Worm (Caenorhabditis elegans) whole organism, L4 larva: ENCODE data around the gene fbxa-35.
A peak's percentile ranks its signal among the peaks of the same experiment; 100 is the strongest.

Experiments
- T26A8.4 ChIP-seq: fragments of 200-800 bp; sonication (Bioruptor generic); IDR thresholded peaks from 2 replicates; pipeline ENCODE4 v1.3.6; 2022; ENCODE audit warnings: missing genetic modification characterization, missing compliant biosample characterization
- aha-1 ChIP-seq: fragments of 150-350 bp; peaks from one replicate; lab custom pipeline; 2014; ENCODE audit warnings: missing biosample characterization, missing genetic modification characterization
- aly-2 ChIP-seq: sonication (generic microtip); optimal IDR thresholded peaks from 2 replicates; lab custom pipeline; 2018; ENCODE audit warnings: missing biosample characterization, missing genetic modification characterization
- arid-1 ChIP-seq: fragments of 200-800 bp; sonication (Bioruptor generic); conservative IDR thresholded peaks from 2 replicates; pipeline ENCODE4 v1.3.6; 2022; ENCODE audit warnings: missing genetic modification reagents, missing genetic modification characterization, missing compliant biosample characterization
- ctbp-1 ChIP-seq: fragments of 200-800 bp; sonication (Bioruptor generic); IDR thresholded peaks from 2 replicates; pipeline ENCODE4 v1.3.6; 2022; ENCODE audit warnings: missing genetic modification reagents, missing genetic modification characterization, missing compliant biosample characterization
- daf-16 ChIP-seq, 3 experiments: sonication (generic microtip); optimal IDR thresholded peaks; 2 replicates each; lab custom pipeline; 2016 to 2017; ENCODE audit warnings: missing genetic modification characterization in 3 of 3, missing genetic modification reagents in 3 of 3, mild to moderate bottlenecking in 2 of 3, missing compliant biosample characterization in 2 of 3, missing biosample characterization in 1 of 3, moderate library complexity in 1 of 3
- dmd-6 ChIP-seq: fragments of 200-800 bp; sonication (Bioruptor generic); IDR thresholded peaks from 2 replicates; pipeline ENCODE4 v1.3.6; 2022; ENCODE audit warnings: missing genetic modification reagents, missing genetic modification characterization, missing compliant biosample characterization
- dmd-9 ChIP-seq: fragments of 200-800 bp; sonication (Bioruptor generic); IDR thresholded peaks from 2 replicates; pipeline ENCODE4 v1.3.6; 2022; ENCODE audit warnings: missing genetic modification reagents, missing genetic modification characterization, missing compliant biosample characterization
- dve-1 ChIP-seq: sonication (generic microtip); optimal IDR thresholded peaks from 2 replicates; lab custom pipeline; 2017; ENCODE audit warnings: antibody characterized with exemption, mild to moderate bottlenecking, missing genetic modification characterization, missing compliant biosample characterization; ENCODE audit not compliant: insufficient read depth
- egl-43 ChIP-seq: fragments of 200-800 bp; sonication (Bioruptor generic); IDR thresholded peaks from 2 replicates; pipeline ENCODE4 v1.3.6; 2022; ENCODE audit warnings: missing genetic modification reagents, missing genetic modification characterization, missing compliant biosample characterization
- fkh-10 ChIP-seq: fragments of 150-350 bp; optimal IDR thresholded peaks from 2 replicates; lab custom pipeline; 2014; ENCODE audit warnings: missing biosample characterization, missing genetic modification reagents, missing genetic modification characterization
- gei-8 ChIP-seq: fragments of 200-800 bp; sonication (Bioruptor generic); optimal IDR thresholded peaks from 2 replicates; lab custom pipeline; 2018; ENCODE audit warnings: mild to moderate bottlenecking, missing genetic modification characterization, missing compliant biosample characterization
- hlh-11 ChIP-seq: fragments of 200-800 bp; sonication (Bioruptor generic); optimal IDR thresholded peaks from 2 replicates; lab custom pipeline; 2018; ENCODE audit warnings: mild to moderate bottlenecking, missing genetic modification characterization, missing compliant biosample characterization
- hmg-1.1 ChIP-seq: fragments of 200-800 bp; sonication (Bioruptor generic); IDR thresholded peaks from 2 replicates; pipeline ENCODE4 v1.3.6; 2022; ENCODE audit warnings: missing genetic modification reagents, missing genetic modification characterization, missing compliant biosample characterization
- lir-3 ChIP-seq: sonication (generic microtip); optimal IDR thresholded peaks from 2 replicates; lab custom pipeline; 2016; ENCODE audit warnings: mild to moderate bottlenecking, missing genetic modification characterization, missing compliant biosample characterization
- lsy-2 ChIP-seq, 2 experiments: fragments of 150-350 bp in 1 of 2; sonication (generic microtip) in 1 of 2; optimal IDR thresholded peaks; 2 replicates each; lab custom pipeline; 2014 to 2017; ENCODE audit warnings: missing biosample characterization in 2 of 2, missing genetic modification characterization in 2 of 2
- mdl-1 ChIP-seq, 2 experiments: fragments of 150-350 bp in 1 of 2; sonication (generic microtip) in 1 of 2; optimal IDR thresholded peaks; 2 replicates each; lab custom pipeline; 2014 to 2017; ENCODE audit warnings: missing biosample characterization in 2 of 2, missing genetic modification characterization in 2 of 2
- mdt-29 ChIP-seq: fragments of 200-800 bp; sonication (Bioruptor generic); IDR thresholded peaks from 2 replicates; pipeline ENCODE4 v1.3.6; 2022; ENCODE audit warnings: missing genetic modification reagents, missing genetic modification characterization, missing compliant biosample characterization
- mep-1 ChIP-seq: fragments of 150-350 bp; sonication (generic microtip); optimal IDR thresholded peaks from 3 replicates; lab custom pipeline; 2014; ENCODE audit warnings: missing biosample characterization, missing genetic modification characterization
- nhr-11 ChIP-seq: fragments of 150-350 bp; optimal IDR thresholded peaks from 2 replicates; lab custom pipeline; 2014; ENCODE audit warnings: missing biosample characterization, missing genetic modification characterization
- nhr-111 ChIP-seq: fragments of 200-800 bp; sonication (Bioruptor generic); optimal IDR thresholded peaks from 2 replicates; lab custom pipeline; 2018; ENCODE audit warnings: mild to moderate bottlenecking, missing genetic modification characterization, missing compliant biosample characterization
- nhr-28 ChIP-seq: fragments of 150-350 bp; optimal IDR thresholded peaks from 2 replicates; lab custom pipeline; 2014; ENCODE audit warnings: missing biosample characterization, missing genetic modification characterization
- nhr-41 ChIP-seq: fragments of 200-800 bp; sonication (Bioruptor generic); IDR thresholded peaks from 2 replicates; pipeline ENCODE4 v1.3.6; 2022; ENCODE audit warnings: missing genetic modification reagents, missing genetic modification characterization, missing compliant biosample characterization
- nhr-42 ChIP-seq: fragments of 200-800 bp; sonication (Bioruptor generic); IDR thresholded peaks from 2 replicates; pipeline ENCODE4 v1.3.6; 2022; ENCODE audit warnings: missing genetic modification characterization, missing compliant biosample characterization
- nhr-6 ChIP-seq: fragments of 150-350 bp; optimal IDR thresholded peaks from 2 replicates; lab custom pipeline; 2014; ENCODE audit warnings: missing biosample characterization, missing genetic modification characterization
- nhr-76 ChIP-seq: fragments of 150-350 bp; optimal IDR thresholded peaks from 2 replicates; lab custom pipeline; 2014; ENCODE audit warnings: missing biosample characterization, missing genetic modification characterization
- nhr-77 ChIP-seq: fragments of 150-350 bp; optimal IDR thresholded peaks from 2 replicates; lab custom pipeline; 2014; ENCODE audit warnings: missing biosample characterization, missing genetic modification characterization
- pha-4 ChIP-seq, 2 experiments: fragments of 150-350 bp in 1 of 2; fragments of 200-800 bp in 1 of 2; sonication (Bioruptor generic) in 1 of 2; IDR thresholded peaks in 1 of 2; optimal IDR thresholded peaks in 1 of 2; 2 replicates each; pipeline versions ENCODE4 v1.3.6 to Lab custom; 2014 to 2022; ENCODE audit warnings: missing genetic modification characterization in 2 of 2, missing genetic modification reagents in 2 of 2, missing biosample characterization in 1 of 2, missing compliant biosample characterization in 1 of 2
- pqm-1 ChIP-seq: sonication (generic microtip); optimal IDR thresholded peaks from 2 replicates; lab custom pipeline; 2017; ENCODE audit warnings: missing biosample characterization, missing genetic modification characterization
- saeg-2 ChIP-seq: fragments of 200-800 bp; sonication (Bioruptor generic); IDR thresholded peaks from 2 replicates; pipeline ENCODE4 v1.3.6; 2022; ENCODE audit warnings: missing genetic modification reagents, missing genetic modification characterization, missing compliant biosample characterization
- skn-1 ChIP-seq: fragments of 150-350 bp; optimal IDR thresholded peaks from 2 replicates; lab custom pipeline; 2014; ENCODE audit warnings: missing biosample characterization, missing genetic modification characterization
- snpc-4 ChIP-seq: fragments of 150-350 bp; optimal IDR thresholded peaks from 2 replicates; lab custom pipeline; 2014; ENCODE audit warnings: missing biosample characterization, missing genetic modification characterization
- tra-1 ChIP-seq: fragments of 200-800 bp; sonication (Bioruptor generic); IDR thresholded peaks from 2 replicates; pipeline ENCODE4 v1.3.6; 2022; ENCODE audit warnings: missing genetic modification reagents, missing genetic modification characterization, missing compliant biosample characterization
- unc-62 ChIP-seq, 3 experiments: fragments of 150-350 bp in 1 of 3; sonication (generic microtip); optimal IDR thresholded peaks in 2 of 3; peaks in 1 of 3; 1 replicate in 1 of 3; 2 replicates in 2 of 3; lab custom pipeline; 2014 to 2017; ENCODE audit warnings: missing biosample characterization in 3 of 3, missing genetic modification characterization in 3 of 3, missing genetic modification reagents in 3 of 3, missing genotype in 1 of 3
- zip-11 ChIP-seq: fragments of 200-800 bp; sonication (Bioruptor generic); IDR thresholded peaks from 2 replicates; pipeline ENCODE4 v1.3.6; 2022; ENCODE audit warnings: missing genetic modification characterization, missing compliant biosample characterization

The fbxa-35 gene

ce11 chrIII:1314283-1314682 is 18.8 kb downstream of the fbxa-35 start:
- TF ChIP-seq nhr-76 (tag; lab: Kevin White, UChicago) (no peak), unc-62 (GFP tag; optimal IDR thresholded peaks at IDR 0.05 in 1 of 2; lab: Kevin White, UChicago) (peak in 1 of 2 experiments; percentile 95), unc-62 (tag; optimal IDR thresholded peaks at IDR 0.05; lab: Kevin White, UChicago) (no peak)

DNA sequence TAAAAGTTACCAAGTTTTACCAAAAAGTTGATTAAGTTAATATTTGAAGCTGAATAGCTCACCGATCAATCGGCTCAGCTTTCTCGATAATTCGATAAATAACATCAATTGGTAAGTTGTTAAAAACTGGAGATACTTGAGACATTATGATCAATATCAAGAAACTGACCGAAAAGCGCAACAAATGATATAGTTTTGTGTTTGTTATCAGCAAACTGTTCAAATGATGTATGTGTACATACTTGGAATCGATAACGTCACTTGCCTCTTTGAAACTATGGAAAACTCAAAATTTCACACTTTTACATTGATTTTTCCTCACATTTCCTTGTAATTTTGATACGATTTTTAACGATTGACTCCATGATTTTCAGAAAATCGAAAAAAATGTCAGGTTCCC is 19.6 kb downstream of the fbxa-35 start, which contains the start of the genes fbxa-80 and fbxa-19:
Gene fbxa-80 (minus strand): TSS at position 173 of the 400 bp plus-strand sequence.
Gene fbxa-19 (plus strand): TSS at position 364 of the 400 bp plus-strand sequence.
- TF ChIP-seq nhr-77 (tag; lab: Kevin White, UChicago) (no peak), hlh-11 (tag; lab: Kevin White, UChicago) (peak; percentile 20), egl-43 (GFP tag; lab: Robert Waterston, UW) (no peak), dmd-9 (no peak), lir-3 (tag; lab: Kevin White, UChicago) (no peak), lsy-2 (tag; optimal IDR thresholded peaks at IDR 0.05; lab: Kevin White, UChicago) (no peak), dmd-6 (GFP tag; lab: Robert Waterston, UW) (peak; percentile 46), pha-4 (GFP tag; IDR thresholded peaks at IDR 0.05; lab: Robert Waterston, UW) (no peak), pha-4 (tag; optimal IDR thresholded peaks at IDR 0.05; lab: Kevin White, UChicago) (no peak), nhr-28 (peak; percentile 77), pqm-1 (peak; percentile 80), hmg-1.1 (GFP tag; lab: Robert Waterston, UW) (no peak), mep-1 (tag; lab: Kevin White, UChicago) (no peak), daf-16 (GFP tag; optimal IDR thresholded peaks at IDR 0.05; lab: Kevin White, UChicago) (no peak), daf-16 (tag; optimal IDR thresholded peaks at IDR 0.05; lab: Kevin White, UChicago) (peak; percentile 56)

- TF ChIP-seq nhr-11 (tag; lab: Kevin White, UChicago) (no peak), zip-11 (GFP tag; lab: Robert Waterston, UW) (no peak), gei-8 (no peak), skn-1 (no peak), aly-2 (no peak), mdt-29 (GFP tag; lab: Robert Waterston, UW) (no peak), nhr-42 (GFP tag; lab: Robert Waterston, UW) (no peak), aha-1 (no peak)
Measured at ce11 chrIII:1321561-1321960, 26.1 kb downstream of the fbxa-35 start, which contains the start of gene fbxa-15. TSS of gene fbxa-15 (minus strand) at chrIII:1321661.

- TF ChIP-seq ctbp-1 (GFP tag; lab: Robert Waterston, UW) (no peak), dve-1 (tag; lab: Kevin White, UChicago) (peak; percentile 19), daf-16 (GFP tag; optimal IDR thresholded peaks at IDR 0.05; lab: Kevin White, UChicago) (no peak), daf-16 (tag; optimal IDR thresholded peaks at IDR 0.05; lab: Kevin White, UChicago) (peak; percentile 56), tra-1 (GFP tag; lab: Robert Waterston, UW) (no peak), nhr-41 (peak; percentile 41; the same call in 1 of the 2 replicates), lsy-2 (tag; optimal IDR thresholded peaks at IDR 0.05; lab: Kevin White, UChicago) (peak in 1 of 2 experiments; percentile 36), snpc-4 (no peak), fkh-10 (no peak), nhr-111 (GFP tag; lab: Kevin White, UChicago) (no peak), hlh-11 (tag; lab: Kevin White, UChicago) (peak; percentile 40), nhr-6 (tag; lab: Kevin White, UChicago) (peak; percentile 84), T26A8.4 (GFP tag; lab: Robert Waterston, UW) (no peak), saeg-2 (no peak), arid-1 (GFP tag; lab: Robert Waterston, UW) (no peak), nhr-42 (GFP tag; lab: Robert Waterston, UW) (no peak), pha-4 (GFP tag; IDR thresholded peaks at IDR 0.05; lab: Robert Waterston, UW) (no peak), pha-4 (tag; optimal IDR thresholded peaks at IDR 0.05; lab: Kevin White, UChicago) (no peak), nhr-77 (tag; lab: Kevin White, UChicago) (peak; percentile 63), dmd-6 (GFP tag; lab: Robert Waterston, UW) (peak; percentile 83), nhr-28 (peak; percentile 89), pqm-1 (peak; percentile 96), mdl-1 (tag; optimal IDR thresholded peaks at IDR 0.05; lab: Kevin White, UChicago) (peak in 1 of 2 experiments; percentile 22)
Measured at ce11 chrIII:1323555-1323954, 28.1 kb downstream of the fbxa-35 start.
